Worm (Caenorhabditis elegans) whole organism, young adult: ENCODE measurements around the gene Y111B2A.1.

ENCODE experiments used
- C17E4.6 ChIP-seq: fragments of 200-800 bp; sonication (Bioruptor generic); IDR thresholded peaks from 2 replicates; pipeline ENCODE4 v1.3.6; 2022; ENCODE audit warnings: missing genetic modification reagents, missing genetic modification characterization, missing compliant biosample characterization
- D2030.7 ChIP-seq: fragments of 200-800 bp; sonication (Bioruptor generic); IDR thresholded peaks from 2 replicates; pipeline ENCODE4 v1.3.6; 2022; ENCODE audit warnings: missing genetic modification reagents, missing genetic modification characterization, missing compliant biosample characterization
- F49E8.2 ChIP-seq: sonication (generic microtip); optimal IDR thresholded peaks from 3 replicates; lab custom pipeline; 2017; ENCODE audit warnings: missing genetic modification characterization, mild to moderate bottlenecking, missing compliant biosample characterization, antibody characterized with exemption, moderate library complexity; ENCODE audit not compliant: insufficient read depth
- F57A8.1 ChIP-seq: fragments of 200-800 bp; sonication (Bioruptor generic); optimal IDR thresholded peaks from 2 replicates; lab custom pipeline; 2018; ENCODE audit warnings: mild to moderate bottlenecking, missing genetic modification characterization, moderate library complexity, missing compliant biosample characterization
- K12H6.12 ChIP-seq: fragments of 200-800 bp; sonication (Bioruptor generic); optimal IDR thresholded peaks from 2 replicates; lab custom pipeline; 2018; ENCODE audit warnings: mild to moderate bottlenecking, missing genetic modification characterization, missing compliant biosample characterization
- Y56A3A.18 ChIP-seq: fragments of 200-800 bp; sonication (Bioruptor generic); IDR thresholded peaks from 2 replicates; pipeline ENCODE4 v1.3.6; 2022; ENCODE audit warnings: missing genetic modification reagents, missing genetic modification characterization, missing compliant biosample characterization
- ZK185.1 ChIP-seq: sonication (generic microtip); optimal IDR thresholded peaks from 2 replicates; lab custom pipeline; 2016; ENCODE audit warnings: mild to moderate bottlenecking, missing genetic modification characterization, missing compliant biosample characterization; ENCODE audit not compliant: poor library complexity, severe bottlenecking
- athp-1 ChIP-seq: sonication (generic microtip); optimal IDR thresholded peaks from 2 replicates; lab custom pipeline; 2017; ENCODE audit warnings: mild to moderate bottlenecking, missing genetic modification characterization, missing compliant biosample characterization
- attf-5 ChIP-seq: fragments of 200-800 bp; sonication (Bioruptor generic); optimal IDR thresholded peaks from 2 replicates; lab custom pipeline; 2018; ENCODE audit warnings: mild to moderate bottlenecking, missing genetic modification characterization, missing compliant biosample characterization
- ccch-3 ChIP-seq: fragments of 200-800 bp; sonication (Bioruptor generic); optimal IDR thresholded peaks from 2 replicates; lab custom pipeline; 2018; ENCODE audit warnings: mild to moderate bottlenecking, missing genetic modification characterization, missing compliant biosample characterization
- ceh-27 ChIP-seq: fragments of 200-800 bp; sonication (Bioruptor generic); optimal IDR thresholded peaks from 2 replicates; lab custom pipeline; 2018; ENCODE audit warnings: mild to moderate bottlenecking, missing genetic modification characterization, moderate library complexity, missing compliant biosample characterization
- ceh-79 ChIP-seq: sonication (generic microtip); optimal IDR thresholded peaks from 2 replicates; lab custom pipeline; 2017; ENCODE audit warnings: mild to moderate bottlenecking, missing genetic modification characterization, missing compliant biosample characterization
- chd-7 ChIP-seq: sonication (generic microtip); optimal IDR thresholded peaks from 2 replicates; lab custom pipeline; 2016; ENCODE audit warnings: mild to moderate bottlenecking, missing genetic modification characterization, moderate library complexity, missing compliant biosample characterization
- dox-1 ChIP-seq: fragments of 200-800 bp; sonication (Bioruptor generic); IDR thresholded peaks from 2 replicates; pipeline ENCODE4 v1.3.6; 2022; ENCODE audit warnings: missing genetic modification reagents, missing genetic modification characterization, missing compliant biosample characterization
- efl-1 ChIP-seq: fragments of 150-350 bp; optimal IDR thresholded peaks from 2 replicates; lab custom pipeline; 2014; ENCODE audit warnings: missing biosample characterization, missing genetic modification reagents, missing genetic modification characterization
- egl-18 ChIP-seq: fragments of 200-800 bp; sonication (Bioruptor generic); IDR thresholded peaks from 2 replicates; pipeline ENCODE4 v1.3.6; 2022; ENCODE audit warnings: missing genetic modification reagents, missing genetic modification characterization, missing compliant biosample characterization
- egrh-3 ChIP-seq: fragments of 200-800 bp; sonication (Bioruptor generic); IDR thresholded peaks from 2 replicates; pipeline ENCODE4 v1.3.6; 2022; ENCODE audit warnings: missing genetic modification reagents, missing genetic modification characterization, missing compliant biosample characterization
- gei-17 ChIP-seq: fragments of 200-800 bp; sonication (Bioruptor generic); optimal IDR thresholded peaks from 2 replicates; lab custom pipeline; 2018; ENCODE audit warnings: mild to moderate bottlenecking, missing genetic modification characterization, missing compliant biosample characterization
- hlh-26 ChIP-seq: fragments of 200-800 bp; sonication (Bioruptor generic); conservative IDR thresholded peaks from 2 replicates; pipeline ENCODE4 v1.3.6; 2022; ENCODE audit warnings: missing genetic modification reagents, missing genetic modification characterization, missing compliant biosample characterization
- hrde-1 ChIP-seq: sonication (generic microtip); optimal IDR thresholded peaks from 2 replicates; lab custom pipeline; 2016; ENCODE audit warnings: missing genetic modification characterization, mild to moderate bottlenecking, missing compliant biosample characterization, moderate library complexity, missing genotype, missing genetic modification reagents, borderline replicate concordance
- hsf-1 ChIP-seq: fragments of 200-800 bp; sonication (Bioruptor generic); IDR thresholded peaks from 2 replicates; pipeline ENCODE4 v1.3.6; 2022; ENCODE audit warnings: missing genetic modification reagents, missing genetic modification characterization, missing compliant biosample characterization
- lag-1 ChIP-seq: fragments of 200-800 bp; sonication (Bioruptor generic); IDR thresholded peaks from 2 replicates; pipeline ENCODE4 v1.3.6; 2022; ENCODE audit warnings: missing genetic modification reagents, missing genetic modification characterization, missing compliant biosample characterization
- let-607 ChIP-seq, 2 experiments: fragments of 200-800 bp in 1 of 2; sonication (Bioruptor generic) in 1 of 2; sonication (generic microtip) in 1 of 2; optimal IDR thresholded peaks; 2 replicates each; lab custom pipeline; 2016 to 2018; ENCODE audit warnings: mild to moderate bottlenecking in 2 of 2, missing compliant biosample characterization in 2 of 2, missing genetic modification characterization in 2 of 2, moderate library complexity in 2 of 2, missing genotype in 1 of 2
- madf-3 ChIP-seq: fragments of 200-800 bp; sonication (Bioruptor generic); IDR thresholded peaks from 2 replicates; pipeline ENCODE4 v1.3.6; 2022; ENCODE audit warnings: missing genetic modification reagents, missing genetic modification characterization, missing compliant biosample characterization
- mcd-1 ChIP-seq: fragments of 200-800 bp; sonication (Bioruptor generic); IDR thresholded peaks from 2 replicates; pipeline ENCODE4 v1.3.6; 2022; ENCODE audit warnings: missing genetic modification reagents, missing genetic modification characterization, missing compliant biosample characterization
- mxl-1 ChIP-seq: sonication (generic microtip); optimal IDR thresholded peaks from 2 replicates; lab custom pipeline; 2016; ENCODE audit warnings: missing genetic modification characterization, missing compliant biosample characterization
- nhr-80 ChIP-seq: sonication (generic microtip); optimal IDR thresholded peaks from 2 replicates; lab custom pipeline; 2016; ENCODE audit warnings: missing genetic modification characterization, missing compliant biosample characterization
- rcor-1 ChIP-seq: fragments of 200-800 bp; sonication (Bioruptor generic); IDR thresholded peaks from 2 replicates; pipeline ENCODE4 v1.3.6; 2022; ENCODE audit warnings: missing genetic modification reagents, missing genetic modification characterization, missing compliant biosample characterization
- rec-8 ChIP-seq, 2 experiments: sonication (generic microtip); optimal IDR thresholded peaks; 2 replicates each; lab custom pipeline; 2016; ENCODE audit warnings: mild to moderate bottlenecking in 2 of 2, missing genetic modification characterization in 2 of 2, missing genetic modification reagents in 2 of 2, missing genotype in 2 of 2, missing biosample characterization in 1 of 2, missing compliant biosample characterization in 1 of 2, moderate library complexity in 1 of 2
- snpc-3.4 ChIP-seq: sonication (generic microtip); optimal IDR thresholded peaks from 2 replicates; lab custom pipeline; 2017; ENCODE audit warnings: missing genetic modification characterization, mild to moderate bottlenecking, missing compliant biosample characterization, antibody characterized with exemption, moderate library complexity, missing genotype, missing genetic modification reagents
- tlf-1 ChIP-seq: fragments of 200-800 bp; sonication (Bioruptor generic); optimal IDR thresholded peaks from 2 replicates; lab custom pipeline; 2018; ENCODE audit warnings: mild to moderate bottlenecking, missing genetic modification characterization, missing compliant biosample characterization
- xnd-1 ChIP-seq: sonication (generic microtip); optimal IDR thresholded peaks from 2 replicates; lab custom pipeline; 2016; ENCODE audit warnings: missing genotype, missing genetic modification reagents, missing genetic modification characterization, missing compliant biosample characterization
- zfh-2 ChIP-seq: fragments of 200-800 bp; sonication (Bioruptor generic); conservative IDR thresholded peaks from 2 replicates; pipeline ENCODE4 v1.3.6; 2022; ENCODE audit warnings: missing genetic modification reagents, missing genetic modification characterization, missing compliant biosample characterization
- ztf-18 ChIP-seq: sonication (generic microtip); optimal IDR thresholded peaks from 2 replicates; lab custom pipeline; 2016; ENCODE audit warnings: missing genotype, mild to moderate bottlenecking, missing genetic modification characterization, missing compliant biosample characterization

The Y111B2A.1 gene

DNA sequence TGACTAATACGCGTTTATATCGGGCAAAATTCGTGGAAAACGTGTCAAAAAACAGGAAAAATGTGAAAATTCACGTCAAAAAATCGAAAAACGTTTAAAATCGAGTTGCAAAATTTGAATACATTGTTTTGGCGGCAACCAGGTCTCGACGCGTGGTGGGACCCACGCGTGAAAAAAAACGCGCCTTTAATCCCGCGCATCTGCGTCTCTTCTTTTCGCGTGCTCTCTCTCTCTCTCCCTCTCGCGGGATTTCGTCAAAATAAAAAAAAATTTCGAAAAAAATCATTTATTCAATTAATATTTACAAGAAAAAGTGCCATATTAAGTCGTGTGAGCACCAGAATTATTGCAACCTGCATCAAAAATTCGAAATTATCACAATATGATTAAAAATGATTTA, 42.1 kb downstream of the Y111B2A.1 start, which contains the start of gene ani-1 (continued):
- TF ChIP-seq chd-7 (tag; lab: Kevin White, UChicago), result no peak
- peak; percentile 52; the same call in 1 of the 2 replicates for TF ChIP-seq zfh-2 (GFP tag; lab: Robert Waterston, UW)
- no peak for TF ChIP-seq ztf-18 (tag; lab: Kevin White, UChicago)
- TF ChIP-seq hsf-1 (GFP tag; lab: Robert Waterston, UW), result peak; percentile 38; the same call in 1 of the 2 replicates
- peak; percentile 76 for TF ChIP-seq tlf-1 (GFP tag; lab: Kevin White, UChicago)
- TF ChIP-seq rcor-1 (GFP tag; lab: Robert Waterston, UW), result peak; percentile 84
- TF ChIP-seq ceh-79 (tag; lab: Kevin White, UChicago), result no peak
- no peak for TF ChIP-seq lag-1 (GFP tag; lab: Robert Waterston, UW)
- no peak for TF ChIP-seq ceh-27
- no peak for TF ChIP-seq attf-5 (GFP tag; lab: Kevin White, UChicago)
- TF ChIP-seq ccch-3 (GFP tag; lab: Kevin White, UChicago), result no peak
- TF ChIP-seq efl-1, result peak; percentile 91
- peak; percentile 72 for TF ChIP-seq xnd-1 (tag; lab: Kevin White, UChicago)
- peak; percentile 14 for TF ChIP-seq K12H6.12 (tag; lab: Kevin White, UChicago)
- TF ChIP-seq snpc-3.4 (tag; lab: Kevin White, UChicago), result peak; percentile 68
- no peak for TF ChIP-seq egl-18
- TF ChIP-seq D2030.7, result peak; percentile 84
- peak; percentile 89 for TF ChIP-seq dox-1 (GFP tag; lab: Robert Waterston, UW)
- TF ChIP-seq let-607 (tag; optimal IDR thresholded peaks at IDR 0.05; lab: Kevin White, UChicago), result no peak
- TF ChIP-seq C17E4.6, result peak; percentile 59; the same call in 1 of the 2 replicates
- TF ChIP-seq mcd-1, result peak; percentile 83
- TF ChIP-seq Y56A3A.18 (GFP tag; lab: Robert Waterston, UW), result no peak
- peak; percentile 49; the same call in 1 of the 2 replicates for TF ChIP-seq egrh-3
- no peak for TF ChIP-seq rec-8 (tag; optimal IDR thresholded peaks at IDR 0.05; lab: Kevin White, UChicago)
- peak; percentile 89 for TF ChIP-seq madf-3
- peak; percentile 38 for TF ChIP-seq athp-1 (tag; lab: Kevin White, UChicago)
- peak; percentile 9 for TF ChIP-seq hrde-1 (tag; lab: Kevin White, UChicago)
- no peak for TF ChIP-seq F57A8.1 (GFP tag; lab: Kevin White, UChicago)
- TF ChIP-seq ZK185.1, result no peak

DNA sequence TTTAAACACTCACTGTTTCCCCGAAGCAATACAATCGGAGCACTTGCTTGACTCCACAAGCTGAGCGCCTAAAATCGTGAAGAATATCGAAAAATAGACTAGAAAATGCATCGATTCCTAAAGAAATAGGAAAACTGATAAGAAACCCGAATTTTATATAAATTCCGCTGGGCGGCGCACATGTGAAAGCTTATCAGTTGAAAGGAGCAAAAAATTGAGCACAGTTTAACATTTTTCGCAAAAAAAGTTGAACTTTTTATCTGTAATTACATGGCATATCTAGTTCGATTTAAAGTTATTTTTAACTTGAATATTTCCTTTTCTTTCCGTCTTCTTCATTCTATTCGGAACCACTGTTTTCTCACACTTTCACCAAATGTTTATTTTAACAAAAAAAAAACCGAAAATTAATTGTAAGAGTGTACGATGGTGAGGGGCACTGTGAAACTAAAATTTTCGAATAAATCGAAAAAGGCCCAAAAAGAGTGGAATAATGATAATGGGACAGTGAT, 49.4 kb downstream of the Y111B2A.1 start, which contains the start of gene Y49E10.18:
TSS of gene Y49E10.18 (minus strand) at position 116 of the 512 bp plus-strand sequence.
- TF ChIP-seq nhr-80 (tag; lab: Kevin White, UChicago) (peak; percentile 36), gei-17 (GFP tag; lab: Kevin White, UChicago) (no peak)

DNA sequence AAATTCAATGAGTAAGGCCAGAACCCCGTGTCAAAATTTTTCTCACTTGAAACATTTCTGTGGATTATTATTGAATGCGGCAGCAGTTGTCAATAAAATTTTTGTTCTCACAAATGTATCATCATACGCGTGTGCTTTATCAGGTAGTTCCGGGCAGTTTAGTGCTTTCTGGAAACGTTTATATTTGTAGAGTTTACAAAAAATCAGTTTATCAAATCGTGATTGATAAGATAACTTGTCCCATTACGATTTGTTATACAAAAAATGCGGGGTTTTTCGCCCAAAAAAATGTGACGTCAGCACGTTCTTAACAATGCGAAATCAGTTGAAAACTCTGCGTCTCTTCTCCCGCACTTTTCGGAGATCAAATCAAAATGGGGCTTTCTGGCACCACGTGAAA, 50.2 kb downstream of the Y111B2A.1 start:
- no peak for TF ChIP-seq egl-18
- no peak for TF ChIP-seq mxl-1 (tag; lab: Kevin White, UChicago)
- TF ChIP-seq hlh-26 (GFP tag; lab: Robert Waterston, UW), result no peak
- peak; percentile 67 for TF ChIP-seq nhr-80 (tag; lab: Kevin White, UChicago)
- no peak for TF ChIP-seq F49E8.2 (tag; lab: Kevin White, UChicago)
